Fruit fly (Drosophila melanogaster): ENCODE results near the gene CG16710.

- TF ChIP-seq insv (optimal IDR thresholded peaks at IDR 0.05): no peak
- TF ChIP-seq psq (optimal IDR thresholded peaks at IDR 0.05): no peak
- no peak for TF ChIP-seq Myc (optimal IDR thresholded peaks at IDR 0.05)
- no peak for TF ChIP-seq Sin3A (optimal IDR thresholded peaks at IDR 0.05)
- no peak for TF ChIP-seq h (optimal IDR thresholded peaks at IDR 0.05)
- no peak for TF ChIP-seq ttk (optimal IDR thresholded peaks at IDR 0.05)
Observed at dm6 chr3R:23664437-23664836, 17.9 kb upstream of the CG16710 start.
